Worm (Caenorhabditis elegans): ENCODE measurements around the gene F47B8.4.

DNA sequence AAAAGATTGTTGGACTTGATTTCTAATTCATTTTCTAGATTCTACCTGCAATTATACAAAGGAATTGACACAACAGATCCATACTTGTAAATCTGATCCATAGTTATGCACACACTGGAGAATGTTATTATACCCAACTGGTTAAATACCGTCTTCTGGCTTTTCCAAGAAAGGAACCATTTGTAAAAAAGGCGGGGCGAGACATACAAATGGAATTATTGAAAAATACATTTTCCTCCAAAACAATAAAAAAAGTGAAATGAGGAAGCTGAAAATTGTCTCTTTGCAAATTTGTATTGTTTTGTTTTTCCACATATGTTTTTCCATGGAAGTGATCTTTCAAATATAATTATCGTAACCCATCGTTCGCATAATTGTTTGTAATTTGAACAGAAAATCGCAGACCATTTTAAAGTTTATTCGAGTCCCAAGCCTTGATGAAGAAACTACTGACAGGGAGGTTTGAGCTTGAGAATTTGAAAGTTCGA lies 42.2 kb downstream of the F47B8.4 start, which contains the start of the genes srt-74 and F40G12.9:
- TF ChIP-seq flt-1 (GFP tag; IDR thresholded peaks at IDR 0.05) = no peak
- TF ChIP-seq tab-1 (GFP tag; IDR thresholded peaks at IDR 0.05) = no peak
- TF ChIP-seq klf-2 (GFP tag; conservative IDR thresholded peaks at IDR 0.05) = no peak
- TF ChIP-seq med-1 (GFP tag; optimal IDR thresholded peaks at IDR 0.05; ENCODE audit: insufficient read depth) = no peak
- TF ChIP-seq T22C8.4 (GFP tag; IDR thresholded peaks at IDR 0.05) = no peak
- no peak for TF ChIP-seq ref-1 (GFP tag; conservative IDR thresholded peaks at IDR 0.05)
- TF ChIP-seq ztf-23 (GFP tag; IDR thresholded peaks at IDR 0.05) = no peak
- TF ChIP-seq cog-1 (tag; optimal IDR thresholded peaks at IDR 0.05) = no peak

All from whole organism, midembryonic.